Fruit fly (Drosophila melanogaster) whole organism, embryonic: ENCODE results near the gene CG3625.
A peak's percentile ranks its signal among the peaks of the same experiment; 100 is the strongest.

Experiments used
- Atf-2 ChIP-seq: fragments of 200-800 bp; sonication (Bioruptor generic); optimal IDR thresholded peaks from 2 replicates; lab custom pipeline; 2016; ENCODE audit warnings: missing biosample characterization, missing genetic modification characterization
- CG1024 ChIP-seq: fragments of 200-800 bp; sonication (Bioruptor generic); IDR thresholded peaks from 2 replicates; pipeline ENCODE4 v1.3.6; 2022; ENCODE audit warnings: missing biosample characterization, missing genetic modification characterization
- CG10431 ChIP-seq: fragments of 200-800 bp; sonication (Bioruptor generic); optimal IDR thresholded peaks from 3 replicates; lab custom pipeline; 2018; ENCODE audit warnings: missing biosample characterization, mild to moderate bottlenecking, missing genetic modification characterization
- CG10654 ChIP-seq: fragments of 200-800 bp; sonication (Bioruptor generic); optimal IDR thresholded peaks from 2 replicates; lab custom pipeline; 2016; ENCODE audit warnings: missing biosample characterization, missing genetic modification characterization
- CG10979 ChIP-seq: fragments of 200-800 bp; sonication (Bioruptor generic); optimal IDR thresholded peaks from 2 replicates; lab custom pipeline; 2018; ENCODE audit warnings: missing biosample characterization, mild to moderate bottlenecking, missing genetic modification characterization, moderate library complexity
- CG11398 ChIP-seq: fragments of 200-800 bp; sonication (Bioruptor generic); optimal IDR thresholded peaks from 2 replicates; lab custom pipeline; 2016; ENCODE audit warnings: missing biosample characterization, missing genetic modification characterization
- CG11504 ChIP-seq: fragments of 200-800 bp; sonication (Bioruptor generic); optimal IDR thresholded peaks from 3 replicates; lab custom pipeline; 2019; ENCODE audit warnings: missing biosample characterization, mild to moderate bottlenecking, missing genetic modification characterization, moderate library complexity
- CG12071 ChIP-seq: fragments of 200-800 bp; sonication (Bioruptor generic); optimal IDR thresholded peaks from 3 replicates; lab custom pipeline; 2018; ENCODE audit warnings: missing biosample characterization, mild to moderate bottlenecking, missing genetic modification characterization
- CG1233 ChIP-seq: fragments of 200-800 bp; sonication (Bioruptor generic); optimal IDR thresholded peaks from 4 replicates; lab custom pipeline; 2018; ENCODE audit warnings: missing biosample characterization, mild to moderate bottlenecking, missing genetic modification characterization
- CG12391 ChIP-seq: fragments of 200-800 bp; sonication (Bioruptor generic); optimal IDR thresholded peaks from 3 replicates; lab custom pipeline; 2018; ENCODE audit warnings: missing biosample characterization, mild to moderate bottlenecking, missing genetic modification characterization, moderate library complexity
- CG12942 ChIP-seq: fragments of 200-800 bp; sonication (Bioruptor generic); optimal IDR thresholded peaks from 3 replicates; lab custom pipeline; 2016; ENCODE audit warnings: missing biosample characterization, missing genetic modification characterization
- CG13123 ChIP-seq: fragments of 200-800 bp; sonication (Bioruptor generic); optimal IDR thresholded peaks from 2 replicates; lab custom pipeline; 2016; ENCODE audit warnings: missing biosample characterization, missing genetic modification characterization
- CG13296 ChIP-seq: fragments of 200-800 bp; sonication (Bioruptor generic); optimal IDR thresholded peaks from 3 replicates; lab custom pipeline; 2018; ENCODE audit warnings: missing biosample characterization, mild to moderate bottlenecking, missing genetic modification characterization
- CG13424 ChIP-seq: fragments of 200-800 bp; sonication (Bioruptor generic); optimal IDR thresholded peaks from 2 replicates; lab custom pipeline; 2019; ENCODE audit warnings: missing biosample characterization, mild to moderate bottlenecking, missing genetic modification characterization, moderate library complexity
- CG14860 ChIP-seq: fragments of 200-800 bp; sonication (Bioruptor generic); IDR thresholded peaks from 3 replicates; pipeline ENCODE4 v1.3.6; 2022; ENCODE audit warnings: missing biosample characterization, missing genetic modification characterization; ENCODE audit not compliant: partially characterized antibody
- CG14965 ChIP-seq: fragments of 200-800 bp; sonication (Bioruptor generic); optimal IDR thresholded peaks from 2 replicates; lab custom pipeline; 2016; ENCODE audit warnings: missing biosample characterization, missing genetic modification characterization, borderline replicate concordance
- CG1603 ChIP-seq: fragments of 200-800 bp; sonication (Bioruptor generic); optimal IDR thresholded peaks from 2 replicates; lab custom pipeline; 2019; ENCODE audit warnings: missing biosample characterization, mild to moderate bottlenecking, missing genetic modification characterization, moderate library complexity
- CG16863 ChIP-seq: fragments of 200-800 bp; sonication (Bioruptor generic); optimal IDR thresholded peaks from 3 replicates; lab custom pipeline; 2016; ENCODE audit warnings: missing biosample characterization, missing genetic modification characterization
- CG17385 ChIP-seq: fragments of 200-800 bp; sonication (Bioruptor generic); optimal IDR thresholded peaks from 3 replicates; lab custom pipeline; 2018; ENCODE audit warnings: missing biosample characterization, mild to moderate bottlenecking, missing genetic modification characterization
- CG2875 ChIP-seq: fragments of 200-800 bp; sonication (Bioruptor generic); optimal IDR thresholded peaks from 2 replicates; lab custom pipeline; 2017; ENCODE audit warnings: missing biosample characterization, mild to moderate bottlenecking, missing genetic modification characterization, missing genetic modification reagents
- CG33213 ChIP-seq: fragments of 200-800 bp; sonication (Bioruptor generic); optimal IDR thresholded peaks from 3 replicates; lab custom pipeline; 2016; ENCODE audit warnings: missing biosample characterization, missing genetic modification characterization
- CG33557 ChIP-seq: fragments of 200-800 bp; sonication (Bioruptor generic); optimal IDR thresholded peaks from 2 replicates; lab custom pipeline; 2019; ENCODE audit warnings: missing biosample characterization, mild to moderate bottlenecking, missing genetic modification characterization, moderate library complexity
- CG3847 ChIP-seq: fragments of 200-800 bp; sonication (Bioruptor generic); IDR thresholded peaks from 2 replicates; pipeline ENCODE4 v1.3.6; 2022; ENCODE audit warnings: missing biosample characterization, missing genetic modification characterization
- CG5180 ChIP-seq: fragments of 200-800 bp; sonication (Bioruptor generic); optimal IDR thresholded peaks from 3 replicates; lab custom pipeline; 2017; ENCODE audit warnings: missing biosample characterization, missing genetic modification characterization, mild to moderate bottlenecking, moderate library complexity, missing genetic modification reagents
- CG5245 ChIP-seq: fragments of 200-800 bp; sonication (Bioruptor generic); optimal IDR thresholded peaks from 3 replicates; lab custom pipeline; 2016; ENCODE audit warnings: missing biosample characterization, missing genetic modification characterization
- CG6254 ChIP-seq: fragments of 200-800 bp; sonication (Bioruptor generic); optimal IDR thresholded peaks from 3 replicates; lab custom pipeline; 2017; ENCODE audit warnings: mild to moderate bottlenecking, missing biosample characterization, missing genetic modification reagents, missing genetic modification characterization
- CG6765 ChIP-seq: fragments of 200-800 bp; sonication (Bioruptor generic); optimal IDR thresholded peaks from 3 replicates; lab custom pipeline; 2017; ENCODE audit warnings: missing biosample characterization, mild to moderate bottlenecking, missing genetic modification characterization
- CG8290 ChIP-seq, 3 experiments: fragments of 200-800 bp; sonication (Bioruptor generic); optimal IDR thresholded peaks; 2 replicates each; lab custom pipeline; 2016 to 2019; ENCODE audit warnings: missing biosample characterization in 3 of 3, missing genetic modification characterization in 3 of 3, mild to moderate bottlenecking in 2 of 3, moderate library complexity in 1 of 3
- CG8924 ChIP-seq: fragments of 200-800 bp; optimal IDR thresholded peaks from 3 replicates; lab custom pipeline; 2019; ENCODE audit warnings: missing biosample characterization, mild to moderate bottlenecking, missing genetic modification characterization, moderate library complexity
- CG9817 ChIP-seq: fragments of 200-800 bp; sonication (Bioruptor generic); optimal IDR thresholded peaks from 2 replicates; lab custom pipeline; 2018; ENCODE audit warnings: missing biosample characterization, mild to moderate bottlenecking, missing genetic modification characterization, moderate library complexity
- Dbx ChIP-seq: fragments of 200-800 bp; sonication (Bioruptor generic); IDR thresholded peaks from 3 replicates; pipeline ENCODE4 v1.3.6; 2022; ENCODE audit warnings: missing biosample characterization, missing genetic modification characterization
- Dip2 ChIP-seq: fragments of 200-800 bp; sonication (Bioruptor generic); IDR thresholded peaks from 2 replicates; pipeline ENCODE4 v1.3.6; 2022; ENCODE audit warnings: missing biosample characterization, missing genetic modification characterization
- Fer2 ChIP-seq: fragments of 200-800 bp; sonication (Bioruptor generic); optimal IDR thresholded peaks from 2 replicates; lab custom pipeline; 2018; ENCODE audit warnings: missing biosample characterization, mild to moderate bottlenecking, missing genetic modification characterization, moderate library complexity
- Gug ChIP-seq: fragments of 200-800 bp; sonication (Bioruptor generic); IDR thresholded peaks from 4 replicates; pipeline ENCODE4 v1.3.6; 2022; ENCODE audit warnings: missing biosample characterization, missing genetic modification characterization
- Jarid2 ChIP-seq: fragments of 200-800 bp; sonication (Bioruptor generic); optimal IDR thresholded peaks from 3 replicates; lab custom pipeline; 2017; ENCODE audit warnings: mild to moderate bottlenecking, missing biosample characterization, missing genetic modification reagents, missing genetic modification characterization
- Mes4 ChIP-seq: fragments of 200-800 bp; sonication (Bioruptor generic); optimal IDR thresholded peaks from 2 replicates; lab custom pipeline; 2016; ENCODE audit warnings: missing biosample characterization, missing genetic modification characterization
- NC2β ChIP-seq: fragments of 200-800 bp; sonication (Bioruptor generic); optimal IDR thresholded peaks from 2 replicates; lab custom pipeline; 2016; ENCODE audit warnings: missing biosample characterization, missing genetic modification characterization
- NFAT ChIP-seq: fragments of 200-800 bp; sonication (Bioruptor generic); IDR thresholded peaks from 2 replicates; pipeline ENCODE4 v1.3.6; 2022; ENCODE audit warnings: missing biosample characterization, missing genetic modification characterization
- ase ChIP-seq: fragments of 200-800 bp; sonication (Bioruptor generic); IDR thresholded peaks from 3 replicates; pipeline ENCODE4 v1.3.6; 2022; ENCODE audit warnings: missing biosample characterization, missing genetic modification characterization
- bab2 ChIP-seq: fragments of 200-800 bp; sonication (Bioruptor generic); optimal IDR thresholded peaks from 2 replicates; lab custom pipeline; 2016; ENCODE audit warnings: missing biosample characterization, missing genetic modification characterization
- br ChIP-seq: fragments of >200 bp; optimal IDR thresholded peaks from 2 replicates; lab custom pipeline; 2017
- btn ChIP-seq: fragments of 200-800 bp; sonication (Bioruptor generic); optimal IDR thresholded peaks from 2 replicates; lab custom pipeline; 2016; ENCODE audit warnings: missing biosample characterization, missing genetic modification characterization
- crol ChIP-seq: fragments of 200-800 bp; sonication (Bioruptor generic); IDR thresholded peaks from 2 replicates; pipeline ENCODE4 v1.3.6; 2022; ENCODE audit warnings: missing biosample characterization, missing genetic modification characterization
- cwo ChIP-seq: fragments of 200-800 bp; sonication (Bioruptor generic); optimal IDR thresholded peaks from 3 replicates; lab custom pipeline; 2017; ENCODE audit warnings: missing biosample characterization, missing genetic modification characterization, mild to moderate bottlenecking, moderate library complexity, missing genetic modification reagents
- knrl ChIP-seq: fragments of 200-800 bp; sonication (Bioruptor generic); IDR thresholded peaks from 3 replicates; pipeline ENCODE4 v1.3.6; 2022; ENCODE audit warnings: missing biosample characterization, missing genetic modification characterization; ENCODE audit not compliant: partially characterized antibody
- peb ChIP-seq: fragments of 200-800 bp; sonication (Bioruptor generic); IDR thresholded peaks from 2 replicates; pipeline ENCODE4 v1.3.6; 2022; ENCODE audit warnings: missing biosample characterization, missing genetic modification characterization
- pita ChIP-seq: fragments of 200-800 bp; sonication (Bioruptor generic); optimal IDR thresholded peaks from 2 replicates; lab custom pipeline; 2017; ENCODE audit warnings: missing biosample characterization, mild to moderate bottlenecking, missing genetic modification characterization
- pzg ChIP-seq: fragments of 200-800 bp; sonication (Bioruptor generic); optimal IDR thresholded peaks from 3 replicates; lab custom pipeline; 2018; ENCODE audit warnings: missing biosample characterization, mild to moderate bottlenecking, missing genetic modification characterization, moderate library complexity
- scrt ChIP-seq: fragments of 200-800 bp; sonication (Bioruptor generic); optimal IDR thresholded peaks from 2 replicates; lab custom pipeline; 2018; ENCODE audit warnings: missing biosample characterization, mild to moderate bottlenecking, missing genetic modification characterization, moderate library complexity
- seq ChIP-seq: fragments of 200-800 bp; sonication (Bioruptor generic); IDR thresholded peaks from 2 replicates; pipeline ENCODE4 v1.3.6; 2022; ENCODE audit warnings: missing biosample characterization, missing genetic modification characterization
- stc ChIP-seq: fragments of 200-800 bp; sonication (Bioruptor generic); IDR thresholded peaks from 2 replicates; pipeline ENCODE4 v1.3.6; 2022; ENCODE audit warnings: missing biosample characterization, missing genetic modification characterization

Gene CG3625

dm6 chr2L:283071-283482 lies 8.5 kb downstream of the CG3625 start, which contains the start of gene CG11601 (continued):
- TF ChIP-seq Dip2 (GFP tag; lab: Robert Waterston, UW) (no peak), CG8924 (peak; percentile 13), btn (GFP tag; lab: Kevin White, UChicago) (no peak), CG9817 (tag; lab: Kevin White, UChicago) (no peak), CG1233 (no peak), Dbx (peak; percentile 62; the same call in 2 of the 3 replicates), seq (GFP tag; lab: Robert Waterston, UW) (no peak), CG12942 (GFP tag; lab: Kevin White, UChicago) (peak; percentile 12), Fer2 (no peak), knrl (peak; percentile 57; the same call in 2 of the 3 replicates), CG16863 (GFP tag; lab: Kevin White, UChicago) (peak; percentile 15), CG14860 (GFP tag; lab: Robert Waterston, UW) (no peak), CG6254 (GFP tag; lab: Kevin White, UChicago) (no peak), CG11398 (GFP tag; lab: Kevin White, UChicago) (no peak), CG13424 (tag; lab: Kevin White, UChicago) (peak; percentile 58), peb (GFP tag; lab: Robert Waterston, UW) (no peak), CG12391 (tag; lab: Kevin White, UChicago) (peak; percentile 36), CG13123 (GFP tag; lab: Kevin White, UChicago) (no peak), NFAT (GFP tag; lab: Robert Waterston, UW) (peak; percentile 63), CG3847 (GFP tag; lab: Robert Waterston, UW) (peak; percentile 43; the same call in 1 of the 2 replicates), Atf-2 (GFP tag; lab: Kevin White, UChicago) (no peak), CG14965 (no peak), CG8290 (GFP tag; optimal IDR thresholded peaks at IDR 0.05; lab: Kevin White, UChicago) (no peak), CG8290 (tag; optimal IDR thresholded peaks at IDR 0.05; lab: Kevin White, UChicago) (peak in 1 of 2 experiments; percentile 64), br (lab: Kevin White, UChicago) (no peak), CG5245 (GFP tag; lab: Kevin White, UChicago) (no peak), CG10979 (no peak), CG1603 (tag; lab: Kevin White, UChicago) (peak; percentile 62), Gug (GFP tag; lab: Robert Waterston, UW) (peak; percentile 21; the same call in 1 of the 4 replicates), CG10654 (no peak), pita (no peak), Jarid2 (GFP tag; lab: Kevin White, UChicago) (no peak), CG33213 (GFP tag; lab: Kevin White, UChicago) (peak; percentile 47), CG2875 (GFP tag; lab: Kevin White, UChicago) (no peak), CG13296 (GFP tag; lab: Kevin White, UChicago) (no peak), CG17385 (GFP tag; lab: Kevin White, UChicago) (no peak), scrt (GFP tag; lab: Kevin White, UChicago) (no peak), cwo (GFP tag; lab: Kevin White, UChicago) (no peak), CG10431 (GFP tag; lab: Kevin White, UChicago) (no peak), CG1024 (GFP tag; lab: Robert Waterston, UW) (no peak), NC2β (GFP tag; lab: Kevin White, UChicago) (peak; percentile 37), crol (GFP tag; lab: Robert Waterston, UW) (no peak), stc (peak; percentile 30; the same call in 1 of the 2 replicates), CG5180 (GFP tag; lab: Kevin White, UChicago) (no peak), pzg (GFP tag; lab: Kevin White, UChicago) (peak; percentile 71), CG11504 (tag; lab: Kevin White, UChicago) (peak; percentile 29), ase (no peak), CG6765 (no peak), bab2 (GFP tag; lab: Kevin White, UChicago) (no peak), Mes4 (GFP tag; lab: Kevin White, UChicago) (peak; percentile 20), CG33557 (no peak), CG12071 (GFP tag; lab: Kevin White, UChicago) (no peak)
